Worm (Caenorhabditis elegans): ENCODE measurements around the gene dld-1.

DNA sequence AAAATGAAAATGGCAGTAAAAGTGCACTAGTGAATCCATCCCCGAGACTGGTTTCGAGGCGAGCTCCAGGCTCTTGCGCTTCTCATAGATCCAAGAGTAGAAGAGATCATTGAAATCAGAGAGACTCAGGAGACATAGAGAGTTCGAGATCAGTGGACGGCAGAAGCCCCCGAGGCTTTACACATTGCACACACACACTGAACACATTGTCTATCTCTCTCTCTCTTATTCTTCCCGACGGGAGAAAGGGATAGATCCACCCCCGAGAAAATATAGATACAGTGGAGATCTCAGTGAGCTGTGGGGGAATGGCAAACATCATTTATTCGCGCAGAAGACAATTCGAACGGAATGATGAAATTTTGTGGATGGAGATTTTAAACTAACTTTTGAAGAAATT lies 42.7 kb downstream of the dld-1 start:
- TF ChIP-seq pqm-1 (tag; optimal IDR thresholded peaks at IDR 0.05) (no peak), nhr-28 (tag; optimal IDR thresholded peaks at IDR 0.05) (no peak), nhr-25 (tag; optimal IDR thresholded peaks at IDR 0.05) (no peak)

Data from whole organism, L3 larva.